Worm (Caenorhabditis elegans) whole organism, young adult: ENCODE results near the gene cpt-3.

Experiments
- B0336.3 ChIP-seq: fragments of 200-800 bp; sonication (Bioruptor generic); IDR thresholded peaks from 2 replicates; pipeline ENCODE4 v1.3.6; 2022; ENCODE audit warnings: missing genetic modification characterization, missing compliant biosample characterization
- C06A6.2 ChIP-seq: fragments of 200-800 bp; sonication (Bioruptor generic); conservative IDR thresholded peaks from 2 replicates; pipeline ENCODE4 v1.3.6; 2022; ENCODE audit warnings: missing genetic modification characterization, missing compliant biosample characterization
- F22D6.2 ChIP-seq: sonication (generic microtip); optimal IDR thresholded peaks from 2 replicates; lab custom pipeline; 2016; ENCODE audit warnings: mild to moderate bottlenecking, missing genetic modification characterization, missing compliant biosample characterization
- F57A8.1 ChIP-seq: fragments of 200-800 bp; sonication (Bioruptor generic); optimal IDR thresholded peaks from 2 replicates; lab custom pipeline; 2018; ENCODE audit warnings: mild to moderate bottlenecking, missing genetic modification characterization, moderate library complexity, missing compliant biosample characterization
- K11D2.4 ChIP-seq: fragments of 200-800 bp; sonication (Bioruptor generic); IDR thresholded peaks from 2 replicates; pipeline ENCODE4 v1.3.6; 2022; ENCODE audit warnings: missing genetic modification reagents, missing genetic modification characterization, missing compliant biosample characterization
- Y56A3A.18 ChIP-seq: fragments of 200-800 bp; sonication (Bioruptor generic); IDR thresholded peaks from 2 replicates; pipeline ENCODE4 v1.3.6; 2022; ENCODE audit warnings: missing genetic modification reagents, missing genetic modification characterization, missing compliant biosample characterization
- Y79H2A.3 ChIP-seq: fragments of 200-800 bp; sonication (Bioruptor generic); conservative IDR thresholded peaks from 2 replicates; pipeline ENCODE4 v1.3.6; 2022; ENCODE audit warnings: missing genetic modification reagents, missing genetic modification characterization, missing compliant biosample characterization
- attf-3 ChIP-seq: fragments of 200-800 bp; sonication (Bioruptor generic); conservative IDR thresholded peaks from 2 replicates; pipeline ENCODE4 v1.3.6; 2022; ENCODE audit warnings: missing genetic modification reagents, missing genetic modification characterization, missing compliant biosample characterization
- attf-5 ChIP-seq: fragments of 200-800 bp; sonication (Bioruptor generic); optimal IDR thresholded peaks from 2 replicates; lab custom pipeline; 2018; ENCODE audit warnings: mild to moderate bottlenecking, missing genetic modification characterization, missing compliant biosample characterization
- bed-2 ChIP-seq: fragments of 200-800 bp; sonication (Bioruptor generic); IDR thresholded peaks from 2 replicates; pipeline ENCODE4 v1.3.6; 2022; ENCODE audit warnings: missing genetic modification reagents, missing genetic modification characterization, missing compliant biosample characterization
- cebp-1 ChIP-seq, 2 experiments: fragments of 200-800 bp in 1 of 2; sonication (Bioruptor generic) in 1 of 2; sonication (generic microtip) in 1 of 2; IDR thresholded peaks in 1 of 2; optimal IDR thresholded peaks in 1 of 2; 2 replicates each; pipeline versions ENCODE4 v1.3.6 to Lab custom; 2017 to 2022; ENCODE audit warnings: missing compliant biosample characterization in 2 of 2, missing genetic modification characterization in 2 of 2, mild to moderate bottlenecking in 1 of 2, missing genetic modification reagents in 1 of 2, moderate library complexity in 1 of 2
- ceh-40 ChIP-seq: fragments of 200-800 bp; sonication (Bioruptor generic); IDR thresholded peaks from 2 replicates; pipeline ENCODE4 v1.3.6; 2022; ENCODE audit warnings: missing genetic modification characterization, missing compliant biosample characterization
- egrh-3 ChIP-seq: fragments of 200-800 bp; sonication (Bioruptor generic); IDR thresholded peaks from 2 replicates; pipeline ENCODE4 v1.3.6; 2022; ENCODE audit warnings: missing genetic modification reagents, missing genetic modification characterization, missing compliant biosample characterization
- fkh-3 ChIP-seq: sonication (generic microtip); optimal IDR thresholded peaks from 2 replicates; lab custom pipeline; 2016; ENCODE audit warnings: mild to moderate bottlenecking, missing genetic modification characterization, missing compliant biosample characterization
- him-1 ChIP-seq: sonication (generic microtip); optimal IDR thresholded peaks from 2 replicates; lab custom pipeline; 2016; ENCODE audit warnings: missing genotype, missing genetic modification reagents, missing genetic modification characterization, missing compliant biosample characterization
- hmg-1.2 ChIP-seq: fragments of 200-800 bp; sonication (Bioruptor generic); IDR thresholded peaks from 2 replicates; pipeline ENCODE4 v1.3.6; 2022; ENCODE audit warnings: missing genetic modification reagents, missing genetic modification characterization, missing compliant biosample characterization
- lag-1 ChIP-seq: fragments of 200-800 bp; sonication (Bioruptor generic); IDR thresholded peaks from 2 replicates; pipeline ENCODE4 v1.3.6; 2022; ENCODE audit warnings: missing genetic modification reagents, missing genetic modification characterization, missing compliant biosample characterization
- lin-40 ChIP-seq: sonication (generic microtip); optimal IDR thresholded peaks from 2 replicates; lab custom pipeline; 2016; ENCODE audit warnings: missing genetic modification characterization, mild to moderate bottlenecking, missing compliant biosample characterization, missing genotype, missing genetic modification reagents
- lin-54 ChIP-seq: fragments of 200-800 bp; sonication (Bioruptor generic); optimal IDR thresholded peaks from 2 replicates; lab custom pipeline; 2018; ENCODE audit warnings: mild to moderate bottlenecking, missing genetic modification characterization, missing compliant biosample characterization
- madf-6 ChIP-seq: fragments of 200-800 bp; sonication (Bioruptor generic); IDR thresholded peaks from 2 replicates; pipeline ENCODE4 v1.3.6; 2022; ENCODE audit warnings: missing genetic modification reagents, missing genetic modification characterization, missing compliant biosample characterization
- mcd-1 ChIP-seq: fragments of 200-800 bp; sonication (Bioruptor generic); IDR thresholded peaks from 2 replicates; pipeline ENCODE4 v1.3.6; 2022; ENCODE audit warnings: missing genetic modification reagents, missing genetic modification characterization, missing compliant biosample characterization
- mes-4 ChIP-seq: sonication (generic microtip); optimal IDR thresholded peaks from 2 replicates; lab custom pipeline; 2016; ENCODE audit warnings: missing genotype, missing genetic modification characterization, missing compliant biosample characterization
- nfyb-1 ChIP-seq: fragments of 200-800 bp; sonication (Bioruptor generic); IDR thresholded peaks from 2 replicates; pipeline ENCODE4 v1.3.6; 2022; ENCODE audit warnings: missing genetic modification reagents, missing genetic modification characterization, missing compliant biosample characterization
- nhr-80 ChIP-seq: sonication (generic microtip); optimal IDR thresholded peaks from 2 replicates; lab custom pipeline; 2016; ENCODE audit warnings: missing genetic modification characterization, missing compliant biosample characterization
- nhr-90 ChIP-seq: sonication (generic microtip); optimal IDR thresholded peaks from 2 replicates; lab custom pipeline; 2016; ENCODE audit warnings: missing genotype, mild to moderate bottlenecking, missing genetic modification characterization, missing compliant biosample characterization
- pbrm-1 ChIP-seq: fragments of 200-800 bp; sonication (Bioruptor generic); IDR thresholded peaks from 2 replicates; pipeline ENCODE4 v1.3.6; 2022; ENCODE audit warnings: missing genetic modification reagents, missing genetic modification characterization, missing compliant biosample characterization
- pha-4 ChIP-seq: fragments of 150-350 bp; sonication (generic microtip); optimal IDR thresholded peaks from 2 replicates; lab custom pipeline; 2014; ENCODE audit warnings: missing biosample characterization, missing genetic modification reagents, missing genetic modification characterization
- rcor-1 ChIP-seq: fragments of 200-800 bp; sonication (Bioruptor generic); IDR thresholded peaks from 2 replicates; pipeline ENCODE4 v1.3.6; 2022; ENCODE audit warnings: missing genetic modification reagents, missing genetic modification characterization, missing compliant biosample characterization
- repo-1 ChIP-seq: sonication (generic microtip); optimal IDR thresholded peaks from 2 replicates; lab custom pipeline; 2017; ENCODE audit warnings: mild to moderate bottlenecking, missing genetic modification characterization, missing compliant biosample characterization
- sdz-38 ChIP-seq: sonication (generic microtip); optimal IDR thresholded peaks from 2 replicates; lab custom pipeline; 2016; ENCODE audit warnings: missing genotype, missing genetic modification characterization, missing compliant biosample characterization
- sea-2 ChIP-seq: fragments of 200-800 bp; sonication (Bioruptor generic); IDR thresholded peaks from 2 replicates; pipeline ENCODE4 v1.3.6; 2022; ENCODE audit warnings: missing genetic modification characterization, missing compliant biosample characterization
- somi-1 ChIP-seq: fragments of 200-800 bp; sonication (Bioruptor generic); optimal IDR thresholded peaks from 2 replicates; lab custom pipeline; 2018; ENCODE audit warnings: mild to moderate bottlenecking, missing genetic modification characterization, missing compliant biosample characterization
- tbp1 ChIP-seq: fragments of 200-800 bp; sonication (Bioruptor generic); optimal IDR thresholded peaks from 2 replicates; lab custom pipeline; 2018; ENCODE audit warnings: mild to moderate bottlenecking, missing genetic modification characterization, missing compliant biosample characterization
- tlf-1 ChIP-seq: fragments of 200-800 bp; sonication (Bioruptor generic); optimal IDR thresholded peaks from 2 replicates; lab custom pipeline; 2018; ENCODE audit warnings: mild to moderate bottlenecking, missing genetic modification characterization, missing compliant biosample characterization
- unc-62 ChIP-seq: fragments of 150-350 bp; optimal IDR thresholded peaks from 2 replicates; lab custom pipeline; 2014; ENCODE audit warnings: missing biosample characterization, missing genetic modification reagents, missing genetic modification characterization
- zfh-2 ChIP-seq: fragments of 200-800 bp; sonication (Bioruptor generic); conservative IDR thresholded peaks from 2 replicates; pipeline ENCODE4 v1.3.6; 2022; ENCODE audit warnings: missing genetic modification reagents, missing genetic modification characterization, missing compliant biosample characterization
- ztf-25 ChIP-seq: fragments of 200-800 bp; sonication (Bioruptor generic); IDR thresholded peaks from 2 replicates; pipeline ENCODE4 v1.3.6; 2022; ENCODE audit warnings: missing genetic modification reagents, missing genetic modification characterization, missing compliant biosample characterization
- ztf-26 ChIP-seq: sonication (generic microtip); optimal IDR thresholded peaks from 2 replicates; lab custom pipeline; 2017; ENCODE audit warnings: missing genetic modification characterization, missing compliant biosample characterization

cpt-3 gene

DNA sequence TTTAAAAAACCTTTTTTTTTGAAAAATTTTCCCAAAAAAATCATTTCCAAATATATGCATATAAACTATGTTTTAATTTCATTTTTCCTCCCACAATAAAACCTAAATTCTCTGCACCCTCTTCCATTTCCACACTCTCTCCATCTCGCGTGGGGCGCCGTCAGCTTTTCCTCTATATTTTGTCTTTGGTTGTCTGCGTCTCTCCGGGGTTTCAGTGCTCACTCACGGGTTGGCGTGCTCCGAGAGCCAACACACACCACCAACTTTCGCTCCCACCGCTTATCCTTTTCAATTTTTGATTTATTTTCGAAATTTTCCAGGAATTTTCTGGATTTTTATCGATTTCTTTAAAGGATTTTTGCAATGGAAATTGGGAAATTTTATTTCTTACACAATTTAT, 6.8 kb downstream of the cpt-3 start:
- TF ChIP-seq C06A6.2 (GFP tag; lab: Robert Waterston, UW): no peak
- TF ChIP-seq sdz-38 (tag; lab: Kevin White, UChicago): no peak
- TF ChIP-seq mcd-1 (GFP tag; lab: Robert Waterston, UW): 0 out of 2 replicates have a peak, but pooled peaks have one; percentile 12
- no peak for TF ChIP-seq cebp-1 (GFP tag; IDR thresholded peaks at IDR 0.05; lab: Robert Waterston, UW)
- TF ChIP-seq cebp-1 (tag; optimal IDR thresholded peaks at IDR 0.05; lab: Kevin White, UChicago): peak; percentile 24
- TF ChIP-seq F22D6.2 (tag; lab: Kevin White, UChicago): no peak
- peak; percentile 52 for TF ChIP-seq zfh-2 (GFP tag; lab: Robert Waterston, UW)
- no peak for TF ChIP-seq sea-2 (GFP tag; lab: Robert Waterston, UW)
- TF ChIP-seq unc-62 (GFP tag; lab: Kevin White, UChicago): no peak
- peak; percentile 87 for TF ChIP-seq hmg-1.2
- TF ChIP-seq nhr-80 (tag; lab: Kevin White, UChicago): peak; percentile 3
- TF ChIP-seq attf-3: no peak
- no peak for TF ChIP-seq ceh-40 (GFP tag; lab: Robert Waterston, UW)
- TF ChIP-seq, all 124 proteins: peak for 5

DNA sequence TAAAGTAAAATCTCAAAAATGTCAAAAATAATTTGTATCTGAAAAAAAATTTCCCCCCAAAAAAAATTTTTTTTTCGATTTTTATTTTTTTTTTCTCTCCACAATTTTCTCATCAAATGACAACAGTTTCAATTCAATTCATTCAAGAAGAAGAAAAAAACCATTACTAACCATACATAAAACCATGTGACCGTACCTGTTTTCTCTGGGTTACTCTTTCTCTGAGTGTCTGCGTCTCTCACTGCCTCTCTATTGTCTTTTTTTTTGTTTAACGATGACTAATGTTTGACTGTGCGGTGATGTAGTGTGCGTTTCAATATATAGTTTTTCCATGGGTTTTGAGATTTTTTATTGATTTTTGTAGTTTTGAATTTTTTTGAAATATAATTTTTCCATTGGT, 8.1 kb downstream of the cpt-3 start:
- 0 out of 2 replicates have a peak, but pooled peaks have one; percentile 10 for TF ChIP-seq pbrm-1 (GFP tag; lab: Robert Waterston, UW)
- TF ChIP-seq hmg-1.2: peak; percentile 78
- TF ChIP-seq somi-1: peak; percentile 0
- no peak for TF ChIP-seq him-1 (tag; lab: Kevin White, UChicago)
- TF ChIP-seq F22D6.2 (tag; lab: Kevin White, UChicago): peak; percentile 12
- no peak for TF ChIP-seq lag-1 (GFP tag; lab: Robert Waterston, UW)
- TF ChIP-seq lin-40 (tag; lab: Kevin White, UChicago): peak; percentile 82
- no peak for TF ChIP-seq mes-4
- TF ChIP-seq K11D2.4: peak; percentile 59; the same call in 1 of the 2 replicates
- TF ChIP-seq tbp1: peak; percentile 9
- peak; percentile 68 for TF ChIP-seq attf-5
- peak; percentile 36 for TF ChIP-seq pha-4
- TF ChIP-seq nhr-80 (tag; lab: Kevin White, UChicago): peak; percentile 12
- no peak for TF ChIP-seq B0336.3 (GFP tag; lab: Robert Waterston, UW)
- peak; percentile 46 for TF ChIP-seq ztf-26 (tag; lab: Kevin White, UChicago)
- peak; percentile 18 for TF ChIP-seq tlf-1 (GFP tag; lab: Kevin White, UChicago)
- TF ChIP-seq nfyb-1 (GFP tag; lab: Robert Waterston, UW): 0 out of 2 replicates have a peak, but pooled peaks have one; percentile 17
- TF ChIP-seq lin-54: peak; percentile 7
- TF ChIP-seq unc-62 (GFP tag; lab: Kevin White, UChicago): no peak
- TF ChIP-seq mcd-1 (GFP tag; lab: Robert Waterston, UW): peak; percentile 26; the same call in 1 of the 2 replicates
- no peak for TF ChIP-seq cebp-1 (GFP tag; IDR thresholded peaks at IDR 0.05; lab: Robert Waterston, UW)
- peak; percentile 60 for TF ChIP-seq cebp-1 (tag; optimal IDR thresholded peaks at IDR 0.05; lab: Kevin White, UChicago)
- TF ChIP-seq, all 124 proteins: peak for 16

- TF ChIP-seq Y56A3A.18 (GFP tag; lab: Robert Waterston, UW) (no peak), nhr-80 (tag; lab: Kevin White, UChicago) (peak; percentile 30)
Measured at ce11 chrIII:2091367-2091766, 8.7 kb downstream of the cpt-3 start.

ce11 chrIII:2092409-2092808, 9.8 kb downstream of the cpt-3 start, which contains the start of gene Y48G9A.9:
Gene Y48G9A.9 (plus strand): TSS chrIII:2092709.
- TF ChIP-seq him-1 (tag; lab: Kevin White, UChicago) (no peak), ztf-25 (GFP tag; lab: Robert Waterston, UW) (no peak), attf-5 (no peak)

DNA sequence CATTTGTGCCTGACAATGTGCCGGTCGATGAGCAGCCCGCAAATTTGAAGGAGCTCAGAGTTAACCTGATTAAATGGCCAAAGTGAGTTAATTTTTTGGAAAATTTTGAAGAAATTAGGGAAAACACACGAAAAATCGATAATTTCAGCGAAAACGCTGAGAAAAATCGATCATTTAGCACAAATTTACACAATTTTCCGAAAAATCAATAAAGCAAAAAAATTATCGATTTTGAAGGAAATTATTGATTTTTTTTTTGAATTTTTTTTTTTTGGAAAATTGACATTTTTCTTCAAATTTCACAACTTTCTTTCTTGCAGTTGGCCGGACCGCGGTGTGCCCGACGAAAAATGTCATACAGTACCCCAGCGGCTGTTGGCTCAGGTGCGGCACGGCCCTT, 15.6 kb downstream of the cpt-3 start:
- TF ChIP-seq unc-62 (GFP tag; lab: Kevin White, UChicago) (no peak), bed-2 (GFP tag; lab: Robert Waterston, UW) (no peak), C06A6.2 (GFP tag; lab: Robert Waterston, UW) (no peak), tlf-1 (GFP tag; lab: Kevin White, UChicago) (no peak), rcor-1 (no peak), egrh-3 (GFP tag; lab: Robert Waterston, UW) (no peak), nhr-90 (tag; lab: Kevin White, UChicago) (no peak), F57A8.1 (GFP tag; lab: Kevin White, UChicago) (no peak), Y79H2A.3 (GFP tag; lab: Robert Waterston, UW) (no peak), zfh-2 (GFP tag; lab: Robert Waterston, UW) (no peak), madf-6 (GFP tag; lab: Robert Waterston, UW) (no peak), pbrm-1 (GFP tag; lab: Robert Waterston, UW) (no peak), repo-1 (no peak), fkh-3 (tag; lab: Kevin White, UChicago) (no peak)
